Worm (Caenorhabditis elegans) whole organism, midembryonic: ENCODE results near the gene pqn-80.

Source experiments
- cog-1 ChIP-seq: sonication (generic microtip); optimal IDR thresholded peaks from 2 replicates; lab custom pipeline; 2016; ENCODE audit warnings: missing genetic modification characterization, missing compliant biosample characterization
- flt-1 ChIP-seq: fragments of 200-800 bp; sonication (Bioruptor generic); IDR thresholded peaks from 2 replicates; pipeline ENCODE4 v1.3.6; 2022; ENCODE audit warnings: missing genetic modification characterization, missing compliant biosample characterization
- ztf-23 ChIP-seq: fragments of 200-800 bp; sonication (Bioruptor generic); IDR thresholded peaks from 2 replicates; pipeline ENCODE4 v1.3.6; 2022; ENCODE audit warnings: missing genetic modification reagents, missing genetic modification characterization, missing compliant biosample characterization
- ztf-29 ChIP-seq: fragments of 200-800 bp; sonication (Bioruptor generic); IDR thresholded peaks from 2 replicates; pipeline ENCODE4 v1.3.6; 2022; ENCODE audit warnings: missing genetic modification reagents, missing genetic modification characterization, missing compliant biosample characterization

DNA sequence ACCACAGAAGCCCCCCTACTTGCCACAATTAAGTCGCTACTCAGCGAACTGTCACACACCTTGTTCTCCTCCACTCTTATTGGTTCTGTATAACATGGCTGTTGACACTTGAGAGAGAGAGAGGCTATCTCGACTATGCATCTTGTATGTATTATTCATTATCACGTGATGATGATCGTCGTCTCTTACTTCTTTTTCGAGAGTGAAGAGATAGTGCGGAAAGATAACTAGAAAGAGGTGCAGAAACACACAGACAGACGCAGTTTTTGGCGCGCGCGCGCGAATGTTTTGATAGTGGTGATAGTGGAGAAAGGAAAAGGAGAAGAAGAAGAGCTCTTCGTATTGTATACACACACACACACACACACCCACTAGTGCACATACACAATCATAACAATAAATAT, 9.4 kb upstream of the pqn-80 start:
- TF ChIP-seq flt-1 (no peak), ztf-29 (GFP tag; lab: Robert Waterston, UW) (no peak; the same call in 1 of the 2 replicates), ztf-23 (no peak), cog-1 (tag; lab: Kevin White, UChicago) (peak; percentile 24)
